Worm (Caenorhabditis elegans): ENCODE measurements around the gene lin-42.
A peak's percentile ranks its signal among the peaks of the same experiment; 100 is the strongest.

lin-42 gene

ce11 chrII:1244420-1244959 is 7.7 kb downstream of the lin-42 start:
- TF ChIP-seq C08G9.2 (tag; optimal IDR thresholded peaks at IDR 0.05): peak; percentile 2
- TF ChIP-seq fkh-10 (GFP tag; optimal IDR thresholded peaks at IDR 0.05): no peak
- no peak for TF ChIP-seq F13H6.1 (tag; optimal IDR thresholded peaks at IDR 0.05)
- TF ChIP-seq nhr-11 (tag; optimal IDR thresholded peaks at IDR 0.05): no peak
- no peak for TF ChIP-seq ceh-30 (tag; optimal IDR thresholded peaks at IDR 0.05)
- TF ChIP-seq sdc-2 (tag; optimal IDR thresholded peaks at IDR 0.05): no peak
- no peak for TF ChIP-seq hlh-13 (GFP tag; optimal IDR thresholded peaks at IDR 0.05)
- peak; percentile 28 for TF ChIP-seq mec-3 (tag; optimal IDR thresholded peaks at IDR 0.05; ENCODE audit: borderline replicate concordance)
- TF ChIP-seq nhr-232 (tag; optimal IDR thresholded peaks at IDR 0.05): no peak

- TF ChIP-seq nfya-1 (tag; optimal IDR thresholded peaks at IDR 0.05): peak; percentile 62
- peak; percentile 22 for TF ChIP-seq rnt-1 (tag; optimal IDR thresholded peaks at IDR 0.05)
- peak; percentile 1 for TF ChIP-seq syd-9 (tag; optimal IDR thresholded peaks at IDR 0.05)
- peak; percentile 51 for TF ChIP-seq ceh-31 (tag; optimal IDR thresholded peaks at IDR 0.05)
- peak; percentile 16 for TF ChIP-seq C08G9.2 (tag; optimal IDR thresholded peaks at IDR 0.05)
- TF ChIP-seq unc-55 (GFP tag; optimal IDR thresholded peaks at IDR 0.05): peak; percentile 79
- TF ChIP-seq ceh-22 (tag; optimal IDR thresholded peaks at IDR 0.05): no peak
- peak; percentile 58 for TF ChIP-seq tbx-2 (tag; optimal IDR thresholded peaks at IDR 0.05)
- TF ChIP-seq ceh-18 (tag; optimal IDR thresholded peaks at IDR 0.05): peak; percentile 15
- peak; percentile 72 for TF ChIP-seq ref-2 (tag; optimal IDR thresholded peaks at IDR 0.05)
- TF ChIP-seq hlh-6 (tag; optimal IDR thresholded peaks at IDR 0.05): peak; percentile 4
- peak; percentile 39 for TF ChIP-seq ztf-16 (tag; optimal IDR thresholded peaks at IDR 0.05)
- no peak for TF ChIP-seq ceh-45 (GFP tag; IDR thresholded peaks at IDR 0.05)
- TF ChIP-seq ceh-6 (GFP tag; optimal IDR thresholded peaks at IDR 0.05): peak; percentile 30
- no peak for TF ChIP-seq nhr-11 (tag; optimal IDR thresholded peaks at IDR 0.05)
- TF ChIP-seq che-1 (tag; optimal IDR thresholded peaks at IDR 0.05): peak; percentile 4
- TF ChIP-seq hlh-30 (tag; optimal IDR thresholded peaks at IDR 0.05; ENCODE audit: insufficient read depth): no peak
- TF ChIP-seq dve-1 (tag; optimal IDR thresholded peaks at IDR 0.05): peak; percentile 23
- TF ChIP-seq F13H6.1 (tag; optimal IDR thresholded peaks at IDR 0.05): peak; percentile 26
- TF ChIP-seq elt-2 (tag; optimal IDR thresholded peaks at IDR 0.05): peak; percentile 20
- peak; percentile 29 for TF ChIP-seq ceh-34 (tag; optimal IDR thresholded peaks at IDR 0.05)
- TF ChIP-seq K02D7.2 (tag; optimal IDR thresholded peaks at IDR 0.05): no peak
- TF ChIP-seq unc-86 (tag; optimal IDR thresholded peaks at IDR 0.05): no peak
- no peak for TF ChIP-seq sdc-2 (tag; optimal IDR thresholded peaks at IDR 0.05)
- no peak for TF ChIP-seq ets-4 (tag; optimal IDR thresholded peaks at IDR 0.05)
- peak; percentile 40 for TF ChIP-seq ceh-2 (tag; optimal IDR thresholded peaks at IDR 0.05)
- TF ChIP-seq zip-5 (tag; optimal IDR thresholded peaks at IDR 0.05): no peak
- TF ChIP-seq ama-1 (optimal IDR thresholded peaks at IDR 0.05): no peak
Measured at ce11 chrII:1242475-1242874, 9.7 kb downstream of the lin-42 start.

ce11 chrII:1241176-1241730 is 10.9 kb downstream of the lin-42 start:
- TF ChIP-seq sdc-2 (tag; optimal IDR thresholded peaks at IDR 0.05) (no peak), fkh-10 (GFP tag; optimal IDR thresholded peaks at IDR 0.05) (no peak), tbx-7 (tag; optimal IDR thresholded peaks at IDR 0.05) (no peak), ceh-31 (tag; optimal IDR thresholded peaks at IDR 0.05) (no peak), hlh-13 (GFP tag; optimal IDR thresholded peaks at IDR 0.05) (no peak), ceh-18 (tag; optimal IDR thresholded peaks at IDR 0.05) (no peak)

ce11 chrII:1240436-1240835 is 11.7 kb downstream of the lin-42 start:
- no peak for TF ChIP-seq pat-9 (tag; optimal IDR thresholded peaks at IDR 0.05)
- no peak for TF ChIP-seq nhr-11 (tag; optimal IDR thresholded peaks at IDR 0.05)
- TF ChIP-seq Y22D7AL.16 (tag; optimal IDR thresholded peaks at IDR 0.05): no peak
- TF ChIP-seq tbx-2 (tag; optimal IDR thresholded peaks at IDR 0.05): no peak
- no peak for TF ChIP-seq rnt-1 (tag; optimal IDR thresholded peaks at IDR 0.05)
- TF ChIP-seq T23F11.4 (GFP tag; optimal IDR thresholded peaks at IDR 0.05): no peak
- TF ChIP-seq ahr-1 (tag; optimal IDR thresholded peaks at IDR 0.05): no peak
- no peak for TF ChIP-seq pqm-1 (tag; optimal IDR thresholded peaks at IDR 0.05)
- TF ChIP-seq ref-2 (tag; optimal IDR thresholded peaks at IDR 0.05): no peak
- TF ChIP-seq hlh-30 (tag; optimal IDR thresholded peaks at IDR 0.05; ENCODE audit: insufficient read depth): no peak
- TF ChIP-seq gmeb-2 (tag; optimal IDR thresholded peaks at IDR 0.05): no peak
- no peak for TF ChIP-seq ets-4 (tag; optimal IDR thresholded peaks at IDR 0.05)
- no peak for TF ChIP-seq unc-3 (GFP tag; conservative IDR thresholded peaks at IDR 0.05)
- TF ChIP-seq unc-3 (tag; optimal IDR thresholded peaks at IDR 0.05): no peak
- TF ChIP-seq nhr-232 (tag; optimal IDR thresholded peaks at IDR 0.05): no peak
- TF ChIP-seq sdc-2 (tag; optimal IDR thresholded peaks at IDR 0.05): no peak

Measured in whole organism, late embryonic.